Fruit fly (Drosophila melanogaster) whole organism, adult: ENCODE measurements around the gene Ns4.

Experiments used
- CG33017 ChIP-seq: fragments of 200-800 bp; sonication (Bioruptor generic); optimal IDR thresholded peaks from 2 replicates; lab custom pipeline; 2018; ENCODE audit warnings: missing biosample characterization, mild to moderate bottlenecking, missing genetic modification characterization, moderate library complexity
- cic ChIP-seq: fragments of 200-800 bp; sonication (Bioruptor generic); optimal IDR thresholded peaks from 2 replicates; lab custom pipeline; 2017; ENCODE audit warnings: missing biosample characterization, mild to moderate bottlenecking, missing genetic modification characterization, moderate library complexity
- kay ChIP-seq: fragments of 200-800 bp; sonication (Bioruptor generic); peaks from one replicate; lab custom pipeline; 2016; ENCODE audit warnings: missing biosample characterization, missing genetic modification characterization, borderline replicate concordance

- TF ChIP-seq kay (GFP tag; lab: Kevin White, UChicago) (no peak), cic (no peak), CG33017 (tag; lab: Kevin White, UChicago) (no peak)
Observed at dm6 chr2L:20788050-20788449, 35.8 kb downstream of the Ns4 start.
